Fruit fly (Drosophila melanogaster) whole organism, embryonic: ENCODE results near the gene GCC88.

Experiments
- Atf6 ChIP-seq: fragments of 200-800 bp; sonication (Bioruptor generic); IDR thresholded peaks from 2 replicates; pipeline ENCODE4 v1.3.6; 2022; ENCODE audit warnings: missing biosample characterization, missing genetic modification characterization
- BtbVII ChIP-seq: fragments of 200-800 bp; sonication (Bioruptor generic); optimal IDR thresholded peaks from 3 replicates; lab custom pipeline; 2017; ENCODE audit warnings: missing biosample characterization, mild to moderate bottlenecking, missing genetic modification characterization
- CG10209 ChIP-seq: fragments of 200-800 bp; sonication (Bioruptor generic); optimal IDR thresholded peaks from 3 replicates; lab custom pipeline; 2017; ENCODE audit warnings: missing biosample characterization, mild to moderate bottlenecking, missing genetic modification characterization, missing genetic modification reagents
- CG11456 ChIP-seq: fragments of 200-800 bp; sonication (Bioruptor generic); IDR thresholded peaks from 3 replicates; pipeline ENCODE4 v1.3.6; 2022; ENCODE audit warnings: missing biosample characterization, missing genetic modification characterization
- CG13424 ChIP-seq: fragments of 200-800 bp; sonication (Bioruptor generic); optimal IDR thresholded peaks from 2 replicates; lab custom pipeline; 2019; ENCODE audit warnings: missing biosample characterization, mild to moderate bottlenecking, missing genetic modification characterization, moderate library complexity
- CG15073 ChIP-seq: fragments of 200-800 bp; sonication (Bioruptor generic); optimal IDR thresholded peaks from 2 replicates; lab custom pipeline; 2016; ENCODE audit warnings: missing biosample characterization, missing genetic modification characterization
- CG15514 ChIP-seq: fragments of 200-800 bp; sonication (Bioruptor generic); optimal IDR thresholded peaks from 3 replicates; lab custom pipeline; 2017; ENCODE audit warnings: missing biosample characterization, missing genetic modification characterization, mild to moderate bottlenecking, moderate library complexity, missing genetic modification reagents
- CG15601 ChIP-seq: fragments of 200-800 bp; sonication (Bioruptor generic); optimal IDR thresholded peaks from 3 replicates; lab custom pipeline; 2019; ENCODE audit warnings: missing biosample characterization, mild to moderate bottlenecking, missing genetic modification characterization, moderate library complexity
- CG1647 ChIP-seq: fragments of 200-800 bp; sonication (Bioruptor generic); optimal IDR thresholded peaks from 3 replicates; lab custom pipeline; 2016; ENCODE audit warnings: missing biosample characterization, missing genetic modification characterization
- CG17186 ChIP-seq: fragments of 200-800 bp; sonication (Bioruptor generic); optimal IDR thresholded peaks from 3 replicates; lab custom pipeline; 2017; ENCODE audit warnings: missing biosample characterization, missing genetic modification reagents, missing genetic modification characterization
- CG1832 ChIP-seq: fragments of 200-800 bp; sonication (Bioruptor generic); optimal IDR thresholded peaks from 2 replicates; lab custom pipeline; 2017; ENCODE audit warnings: missing biosample characterization, mild to moderate bottlenecking, missing genetic modification characterization, inconsistent platforms
- CG32767 ChIP-seq: fragments of 200-800 bp; sonication (Bioruptor generic); IDR thresholded peaks from 2 replicates; pipeline ENCODE4 v1.3.6; 2022; ENCODE audit warnings: missing biosample characterization, missing genetic modification characterization
- CG32772 ChIP-seq: fragments of 200-800 bp; sonication (Bioruptor generic); IDR thresholded peaks from 2 replicates; pipeline ENCODE4 v1.3.6; 2022; ENCODE audit warnings: missing biosample characterization, missing genetic modification characterization
- CG4404 ChIP-seq: fragments of 200-800 bp; sonication (Bioruptor generic); IDR thresholded peaks from 2 replicates; pipeline ENCODE4 v1.3.6; 2022; ENCODE audit warnings: missing biosample characterization, missing genetic modification characterization
- CG8765 ChIP-seq: fragments of 200-800 bp; sonication (Bioruptor generic); IDR thresholded peaks from 2 replicates; pipeline ENCODE4 v1.3.6; 2022; ENCODE audit warnings: missing biosample characterization, missing genetic modification characterization
- CG9876 ChIP-seq: fragments of 200-800 bp; sonication (Bioruptor generic); optimal IDR thresholded peaks from 2 replicates; lab custom pipeline; 2016; ENCODE audit warnings: missing biosample characterization, missing genetic modification characterization
- Drgx ChIP-seq: fragments of 200-800 bp; sonication (Bioruptor generic); IDR thresholded peaks from 2 replicates; pipeline ENCODE4 v1.3.6; 2022; ENCODE audit warnings: missing biosample characterization, missing genetic modification characterization
- E2f1 ChIP-seq: fragments of 200-800 bp; sonication (Bioruptor generic); IDR thresholded peaks from 2 replicates; pipeline ENCODE4 v1.3.6; 2022; ENCODE audit warnings: missing biosample characterization, missing genetic modification characterization
- Fer2 ChIP-seq: fragments of 200-800 bp; sonication (Bioruptor generic); optimal IDR thresholded peaks from 2 replicates; lab custom pipeline; 2018; ENCODE audit warnings: missing biosample characterization, mild to moderate bottlenecking, missing genetic modification characterization, moderate library complexity
- GATAe ChIP-seq: fragments of 200-800 bp; sonication (Bioruptor generic); conservative IDR thresholded peaks from 2 replicates; pipeline ENCODE4 v1.3.6; 2022; ENCODE audit warnings: missing biosample characterization, missing genetic modification characterization
- Hey ChIP-seq: fragments of 200-800 bp; sonication (Bioruptor generic); optimal IDR thresholded peaks from 3 replicates; lab custom pipeline; 2018; ENCODE audit warnings: missing biosample characterization, mild to moderate bottlenecking, missing genetic modification characterization
- Hmx ChIP-seq: fragments of 200-800 bp; sonication (Bioruptor generic); optimal IDR thresholded peaks from 2 replicates; lab custom pipeline; 2016; ENCODE audit warnings: missing biosample characterization, missing genetic modification characterization
- Med ChIP-seq: fragments of 200-800 bp; sonication (Bioruptor generic); peaks from one replicate; lab custom pipeline; 2016; ENCODE audit warnings: missing biosample characterization, missing genetic modification characterization, mild to moderate bottlenecking, inconsistent platforms, moderate library complexity
- Meics ChIP-seq: fragments of 200-800 bp; sonication (Bioruptor generic); optimal IDR thresholded peaks from 2 replicates; lab custom pipeline; 2017; ENCODE audit warnings: missing biosample characterization, mild to moderate bottlenecking, missing genetic modification characterization
- Mes4 ChIP-seq: fragments of 200-800 bp; sonication (Bioruptor generic); optimal IDR thresholded peaks from 2 replicates; lab custom pipeline; 2016; ENCODE audit warnings: missing biosample characterization, missing genetic modification characterization
- NfI ChIP-seq: fragments of 200-800 bp; sonication (Bioruptor generic); optimal IDR thresholded peaks from 3 replicates; lab custom pipeline; 2018; ENCODE audit warnings: missing biosample characterization, mild to moderate bottlenecking, missing genetic modification characterization, moderate library complexity
- Poxn ChIP-seq: fragments of 200-800 bp; sonication (Bioruptor generic); IDR thresholded peaks from 2 replicates; pipeline ENCODE4 v1.3.6; 2022; ENCODE audit warnings: missing biosample characterization, missing genetic modification characterization
- Scr ChIP-seq: fragments of 200-800 bp; sonication (Bioruptor generic); IDR thresholded peaks from 2 replicates; pipeline ENCODE4 v1.3.6; 2022; ENCODE audit warnings: missing biosample characterization, missing genetic modification characterization; ENCODE audit not compliant: partially characterized antibody
- Sox100B ChIP-seq: fragments of 200-800 bp; sonication (Bioruptor generic); optimal IDR thresholded peaks from 3 replicates; lab custom pipeline; 2018; ENCODE audit warnings: missing biosample characterization, mild to moderate bottlenecking, missing genetic modification characterization
- Sox102F ChIP-seq: fragments of 200-800 bp; sonication (Bioruptor generic); optimal IDR thresholded peaks from 2 replicates; lab custom pipeline; 2018; ENCODE audit warnings: missing biosample characterization, mild to moderate bottlenecking, missing genetic modification characterization, moderate library complexity
- TFAM ChIP-seq: fragments of 200-800 bp; sonication (Bioruptor generic); optimal IDR thresholded peaks from 2 replicates; lab custom pipeline; 2017; ENCODE audit warnings: missing biosample characterization, missing genetic modification characterization, inconsistent platforms
- chn ChIP-seq: fragments of 200-800 bp; sonication (Bioruptor generic); optimal IDR thresholded peaks from 2 replicates; lab custom pipeline; 2016; ENCODE audit warnings: missing biosample characterization, missing genetic modification characterization
- dan ChIP-seq: fragments of 200-800 bp; sonication (Bioruptor generic); IDR thresholded peaks from 2 replicates; pipeline ENCODE4 v1.3.6; 2022; ENCODE audit warnings: missing biosample characterization, missing genetic modification characterization
- dmrt99B ChIP-seq: fragments of 200-800 bp; sonication (Bioruptor generic); optimal IDR thresholded peaks from 2 replicates; lab custom pipeline; 2018; ENCODE audit warnings: missing biosample characterization, mild to moderate bottlenecking, missing genetic modification characterization, moderate library complexity
- gem ChIP-seq: fragments of 200-800 bp; sonication (Bioruptor generic); optimal IDR thresholded peaks from 2 replicates; lab custom pipeline; 2019; ENCODE audit warnings: missing biosample characterization, mild to moderate bottlenecking, missing genetic modification characterization, moderate library complexity
- gsb ChIP-seq: fragments of 200-800 bp; sonication (Bioruptor generic); IDR thresholded peaks from 2 replicates; pipeline ENCODE4 v1.3.6; 2022; ENCODE audit warnings: missing biosample characterization, missing genetic modification characterization
- hkb ChIP-seq, 2 experiments: fragments of 200-800 bp in 1 of 2; fragments of >200 bp in 1 of 2; sonication (Bioruptor generic) in 1 of 2; IDR thresholded peaks in 1 of 2; optimal IDR thresholded peaks in 1 of 2; 2 replicates each; pipeline versions ENCODE4 v1.3.6 to Lab custom; 2017 to 2022; ENCODE audit warnings: missing biosample characterization in 1 of 2, missing genetic modification characterization in 1 of 2
- mirr ChIP-seq: fragments of 200-800 bp; sonication (Bioruptor generic); optimal IDR thresholded peaks from 3 replicates; lab custom pipeline; 2018; ENCODE audit warnings: missing biosample characterization, mild to moderate bottlenecking, missing genetic modification characterization
- mld ChIP-seq: fragments of 200-800 bp; sonication (Bioruptor generic); IDR thresholded peaks from 3 replicates; pipeline ENCODE4 v1.3.6; 2022; ENCODE audit warnings: missing biosample characterization, missing genetic modification characterization; ENCODE audit not compliant: partially characterized antibody
- nom ChIP-seq: fragments of 200-800 bp; sonication (Bioruptor generic); optimal IDR thresholded peaks from 2 replicates; lab custom pipeline; 2017; ENCODE audit warnings: missing biosample characterization, missing genetic modification characterization, mild to moderate bottlenecking, moderate library complexity, missing genetic modification reagents
- ro ChIP-seq: fragments of 200-800 bp; sonication (Bioruptor generic); IDR thresholded peaks from 2 replicates; pipeline ENCODE4 v1.3.6; 2022; ENCODE audit warnings: missing biosample characterization, missing genetic modification characterization
- tup ChIP-seq: fragments of 200-800 bp; sonication (Bioruptor generic); optimal IDR thresholded peaks from 2 replicates; lab custom pipeline; 2016; ENCODE audit warnings: missing biosample characterization, mild to moderate bottlenecking, missing genetic modification characterization, moderate library complexity
- unpg ChIP-seq: fragments of 200-800 bp; sonication (Bioruptor generic); optimal IDR thresholded peaks from 3 replicates; lab custom pipeline; 2018; ENCODE audit warnings: missing biosample characterization, mild to moderate bottlenecking, missing genetic modification characterization, moderate library complexity
- vfl ChIP-seq: fragments of 200-800 bp; sonication (Bioruptor generic); optimal IDR thresholded peaks from 2 replicates; lab custom pipeline; 2016; ENCODE audit warnings: missing biosample characterization, missing genetic modification characterization
- vnd ChIP-seq: fragments of 200-800 bp; sonication (Bioruptor generic); IDR thresholded peaks from 3 replicates; pipeline ENCODE4 v1.3.6; 2022; ENCODE audit warnings: missing biosample characterization, missing genetic modification characterization; ENCODE audit not compliant: partially characterized antibody

Gene GCC88

dm6 chr3R:11196648-11197388, 33.6 kb downstream of the GCC88 start (continued):
- TF ChIP-seq CG1832 (GFP tag; lab: Kevin White, UChicago) (no peak), CG8765 (peak; percentile 87), TFAM (GFP tag; lab: Kevin White, UChicago) (peak; percentile 69), gsb (GFP tag; lab: Robert Waterston, UW) (peak; percentile 96), ro (GFP tag; lab: Robert Waterston, UW) (peak; percentile 97), vfl (GFP tag; lab: Kevin White, UChicago) (peak; percentile 76), Meics (GFP tag; lab: Kevin White, UChicago) (peak; percentile 99), vnd (GFP tag; lab: Robert Waterston, UW) (no peak), E2f1 (GFP tag; lab: Robert Waterston, UW) (peak; percentile 98), CG15514 (peak; percentile 90), Mes4 (GFP tag; lab: Kevin White, UChicago) (peak; percentile 80), chn (GFP tag; lab: Kevin White, UChicago) (peak; percentile 81), CG9876 (GFP tag; lab: Kevin White, UChicago) (peak; percentile 64), Drgx (GFP tag; lab: Robert Waterston, UW) (peak; percentile 98), Scr (no peak), CG10209 (peak; percentile 99), Sox100B (GFP tag; lab: Kevin White, UChicago) (peak; percentile 100)
- TF ChIP-seq, all 482 proteins: peak for 420

dm6 chr3R:11195792-11196191, 34.6 kb downstream of the GCC88 start, which contains the start of gene CG18577:
CG18577 (plus strand) TSS chr3R:11196092.
- TF ChIP-seq Med (peak; percentile 87), Hey (tag; lab: Kevin White, UChicago) (peak; percentile 41), GATAe (GFP tag; lab: Robert Waterston, UW) (peak; percentile 18; the same call in 1 of the 2 replicates), CG11456 (GFP tag; lab: Robert Waterston, UW) (0 out of 3 replicates have a peak, but pooled peaks have one; percentile 5), CG1647 (GFP tag; lab: Kevin White, UChicago) (no peak), Meics (GFP tag; lab: Kevin White, UChicago) (peak; percentile 55), Drgx (GFP tag; lab: Robert Waterston, UW) (no peak), Fer2 (tag; lab: Kevin White, UChicago) (no peak), NfI (GFP tag; lab: Kevin White, UChicago) (no peak)
- TF ChIP-seq, all 482 proteins: peak for 5

dm6 chr3R:11178300-11178699, 52.1 kb downstream of the GCC88 start:
- TF ChIP-seq nom (GFP tag; lab: Kevin White, UChicago) (no peak), CG17186 (no peak), CG32767 (GFP tag; lab: Robert Waterston, UW) (no peak), CG4404 (GFP tag; lab: Robert Waterston, UW) (no peak), hkb (optimal IDR thresholded peaks at IDR 0.05; lab: Kevin White, UChicago) (no peak), hkb (GFP tag; IDR thresholded peaks at IDR 0.05; lab: Robert Waterston, UW) (no peak), BtbVII (GFP tag; lab: Kevin White, UChicago) (peak; percentile 40), Atf6 (GFP tag; lab: Robert Waterston, UW) (no peak), Sox102F (GFP tag; lab: Kevin White, UChicago) (peak; percentile 5), mld (no peak), unpg (peak; percentile 26), Poxn (GFP tag; lab: Robert Waterston, UW) (no peak), gem (peak; percentile 20), CG32772 (GFP tag; lab: Robert Waterston, UW) (0 out of 2 replicates have a peak, but pooled peaks have one; percentile 18), TFAM (GFP tag; lab: Kevin White, UChicago) (no peak), tup (no peak), mirr (GFP tag; lab: Kevin White, UChicago) (peak; percentile 63), CG15601 (tag; lab: Kevin White, UChicago) (peak; percentile 11), CG15073 (no peak), Med (peak; percentile 70), dmrt99B (tag; lab: Kevin White, UChicago) (peak; percentile 13), dan (GFP tag; lab: Robert Waterston, UW) (no peak), CG13424 (tag; lab: Kevin White, UChicago) (peak; percentile 7), Hmx (no peak)
